Fruit fly (Drosophila melanogaster) whole organism, embryonic: ENCODE data around the gene CG5172.

ENCODE experiments used
- CG11696 ChIP-seq: fragments of 200-800 bp; sonication (Bioruptor generic); IDR thresholded peaks from 2 replicates; pipeline ENCODE4 v1.3.6; 2022; ENCODE audit warnings: missing biosample characterization, missing genetic modification characterization
- CG12219 ChIP-seq: fragments of 200-800 bp; sonication (Bioruptor generic); optimal IDR thresholded peaks from 3 replicates; lab custom pipeline; 2018; ENCODE audit warnings: missing biosample characterization, mild to moderate bottlenecking, missing genetic modification characterization
- CG1233 ChIP-seq: fragments of 200-800 bp; sonication (Bioruptor generic); optimal IDR thresholded peaks from 4 replicates; lab custom pipeline; 2018; ENCODE audit warnings: missing biosample characterization, mild to moderate bottlenecking, missing genetic modification characterization
- CG12744 ChIP-seq: fragments of 200-800 bp; sonication (Bioruptor generic); optimal IDR thresholded peaks from 2 replicates; lab custom pipeline; 2016; ENCODE audit warnings: missing biosample characterization, missing genetic modification characterization
- CG13123 ChIP-seq: fragments of 200-800 bp; sonication (Bioruptor generic); optimal IDR thresholded peaks from 2 replicates; lab custom pipeline; 2016; ENCODE audit warnings: missing biosample characterization, missing genetic modification characterization
- CG15269 ChIP-seq: fragments of 200-800 bp; sonication (Bioruptor generic); optimal IDR thresholded peaks from 2 replicates; lab custom pipeline; 2018; ENCODE audit warnings: missing biosample characterization, mild to moderate bottlenecking, missing genetic modification characterization, moderate library complexity
- CG16863 ChIP-seq: fragments of 200-800 bp; sonication (Bioruptor generic); optimal IDR thresholded peaks from 3 replicates; lab custom pipeline; 2016; ENCODE audit warnings: missing biosample characterization, missing genetic modification characterization
- CG17568 ChIP-seq: fragments of 200-800 bp; sonication (Bioruptor generic); optimal IDR thresholded peaks from 2 replicates; lab custom pipeline; 2018; ENCODE audit warnings: missing biosample characterization, mild to moderate bottlenecking, missing genetic modification characterization, moderate library complexity
- CG30403 ChIP-seq: fragments of 200-800 bp; sonication (Bioruptor generic); optimal IDR thresholded peaks from 3 replicates; lab custom pipeline; 2016; ENCODE audit warnings: missing biosample characterization, missing genetic modification characterization
- CG3281 ChIP-seq: fragments of 200-800 bp; sonication (Bioruptor generic); optimal IDR thresholded peaks from 3 replicates; lab custom pipeline; 2017; ENCODE audit warnings: missing biosample characterization, mild to moderate bottlenecking, missing genetic modification characterization
- CG33213 ChIP-seq: fragments of 200-800 bp; sonication (Bioruptor generic); optimal IDR thresholded peaks from 3 replicates; lab custom pipeline; 2016; ENCODE audit warnings: missing biosample characterization, missing genetic modification characterization
- CG4730 ChIP-seq: fragments of 200-800 bp; sonication (Bioruptor generic); IDR thresholded peaks from 2 replicates; pipeline ENCODE4 v1.3.6; 2022; ENCODE audit warnings: missing biosample characterization, missing genetic modification characterization
- CG4820 ChIP-seq: fragments of 200-800 bp; sonication (Bioruptor generic); optimal IDR thresholded peaks from 3 replicates; lab custom pipeline; 2016; ENCODE audit warnings: missing biosample characterization, missing genetic modification characterization
- CG4854 ChIP-seq: fragments of 200-800 bp; sonication (Bioruptor generic); optimal IDR thresholded peaks from 2 replicates; lab custom pipeline; 2016; ENCODE audit warnings: missing biosample characterization, missing genetic modification characterization, inconsistent platforms
- CG7271 ChIP-seq: fragments of 200-800 bp; sonication (Bioruptor generic); optimal IDR thresholded peaks from 2 replicates; lab custom pipeline; 2018; ENCODE audit warnings: missing biosample characterization, mild to moderate bottlenecking, missing genetic modification characterization, moderate library complexity
- CG7556 ChIP-seq: fragments of 200-800 bp; sonication (Bioruptor generic); optimal IDR thresholded peaks from 2 replicates; lab custom pipeline; 2017; ENCODE audit warnings: missing biosample characterization, mild to moderate bottlenecking, missing genetic modification characterization
- CG7745 ChIP-seq: fragments of 200-800 bp; sonication (Bioruptor generic); optimal IDR thresholded peaks from 2 replicates; lab custom pipeline; 2018; ENCODE audit warnings: missing biosample characterization, mild to moderate bottlenecking, missing genetic modification characterization, moderate library complexity
- CG8089 ChIP-seq: fragments of 200-800 bp; sonication (Bioruptor generic); optimal IDR thresholded peaks from 3 replicates; lab custom pipeline; 2016; ENCODE audit warnings: missing biosample characterization, missing genetic modification characterization
- CG8290 ChIP-seq, 3 experiments: fragments of 200-800 bp; sonication (Bioruptor generic); optimal IDR thresholded peaks; 2 replicates each; lab custom pipeline; 2016 to 2019; ENCODE audit warnings: missing biosample characterization in 3 of 3, missing genetic modification characterization in 3 of 3, mild to moderate bottlenecking in 2 of 3, moderate library complexity in 1 of 3
- CG8388 ChIP-seq: fragments of 200-800 bp; sonication (Bioruptor generic); optimal IDR thresholded peaks from 2 replicates; lab custom pipeline; 2019; ENCODE audit warnings: missing biosample characterization, mild to moderate bottlenecking, missing genetic modification characterization, moderate library complexity
- CG8924 ChIP-seq: fragments of 200-800 bp; optimal IDR thresholded peaks from 3 replicates; lab custom pipeline; 2019; ENCODE audit warnings: missing biosample characterization, mild to moderate bottlenecking, missing genetic modification characterization, moderate library complexity
- CG9727 ChIP-seq: fragments of 200-800 bp; sonication (Bioruptor generic); optimal IDR thresholded peaks from 3 replicates; lab custom pipeline; 2017; ENCODE audit warnings: missing biosample characterization, mild to moderate bottlenecking, missing genetic modification characterization
- HHEX ChIP-seq: fragments of 200-800 bp; sonication (Bioruptor generic); optimal IDR thresholded peaks from 3 replicates; lab custom pipeline; 2017; ENCODE audit warnings: missing biosample characterization, mild to moderate bottlenecking, missing genetic modification characterization, missing genetic modification reagents
- HLH54F ChIP-seq: fragments of 200-800 bp; sonication (Bioruptor generic); optimal IDR thresholded peaks from 3 replicates; lab custom pipeline; 2016; ENCODE audit warnings: missing biosample characterization, missing genetic modification characterization
- Kr ChIP-seq: fragments of 200-800 bp; sonication (Bioruptor generic); optimal IDR thresholded peaks from 2 replicates; lab custom pipeline; 2017; ENCODE audit warnings: missing biosample characterization, mild to moderate bottlenecking, missing genetic modification characterization
- Meics ChIP-seq: fragments of 200-800 bp; sonication (Bioruptor generic); optimal IDR thresholded peaks from 2 replicates; lab custom pipeline; 2017; ENCODE audit warnings: missing biosample characterization, mild to moderate bottlenecking, missing genetic modification characterization
- Mrtf ChIP-seq: fragments of 200-800 bp; sonication (Bioruptor generic); IDR thresholded peaks from 3 replicates; pipeline ENCODE4 v1.3.6; 2022; ENCODE audit warnings: missing biosample characterization, missing genetic modification characterization
- Nf-YB ChIP-seq: fragments of 200-800 bp; sonication (Bioruptor generic); optimal IDR thresholded peaks from 3 replicates; lab custom pipeline; 2019; ENCODE audit warnings: missing biosample characterization, mild to moderate bottlenecking, missing genetic modification characterization, moderate library complexity
- Rfx ChIP-seq: fragments of 200-800 bp; sonication (Bioruptor generic); IDR thresholded peaks from 2 replicates; pipeline ENCODE4 v1.3.6; 2022; ENCODE audit warnings: missing biosample characterization, missing genetic modification characterization
- Sry-β ChIP-seq: fragments of 200-800 bp; sonication (Bioruptor generic); optimal IDR thresholded peaks from 2 replicates; lab custom pipeline; 2018; ENCODE audit warnings: missing biosample characterization, mild to moderate bottlenecking, missing genetic modification characterization, moderate library complexity
- Tbp ChIP-seq: fragments of >200 bp; optimal IDR thresholded peaks from 2 replicates; lab custom pipeline; 2018; ENCODE audit warnings: missing biosample characterization, missing genetic modification characterization
- ato ChIP-seq: fragments of 200-800 bp; sonication (Bioruptor generic); IDR thresholded peaks from 2 replicates; pipeline ENCODE4 v1.3.6; 2022; ENCODE audit warnings: missing biosample characterization, missing genetic modification characterization; ENCODE audit not compliant: partially characterized antibody
- br ChIP-seq: fragments of >200 bp; optimal IDR thresholded peaks from 2 replicates; lab custom pipeline; 2017
- cas ChIP-seq: fragments of 200-800 bp; sonication (Bioruptor generic); IDR thresholded peaks from 2 replicates; pipeline ENCODE4 v1.3.6; 2022; ENCODE audit warnings: missing biosample characterization, missing genetic modification characterization
- cg ChIP-seq: fragments of 200-800 bp; sonication (Bioruptor generic); optimal IDR thresholded peaks from 3 replicates; lab custom pipeline; 2019; ENCODE audit warnings: missing biosample characterization, mild to moderate bottlenecking, missing genetic modification characterization, moderate library complexity
- da ChIP-seq: fragments of 200-800 bp; sonication (Bioruptor generic); optimal IDR thresholded peaks from 2 replicates; lab custom pipeline; 2016; ENCODE audit warnings: missing biosample characterization, missing genetic modification characterization
- en ChIP-seq: fragments of 200-800 bp; sonication (Bioruptor generic); optimal IDR thresholded peaks from 2 replicates; lab custom pipeline; 2016; ENCODE audit warnings: missing biosample characterization, missing genetic modification characterization
- eve ChIP-seq, 2 experiments: fragments of >200 bp; optimal IDR thresholded peaks; 2 replicates each; lab custom pipeline; 2017; ENCODE audit warnings: missing biosample characterization in 2 of 2, missing genetic modification characterization in 2 of 2
- fd3F ChIP-seq: fragments of 200-800 bp; sonication (Bioruptor generic); optimal IDR thresholded peaks from 2 replicates; lab custom pipeline; 2018; ENCODE audit warnings: missing biosample characterization, mild to moderate bottlenecking, missing genetic modification characterization, moderate library complexity
- gfzf ChIP-seq: fragments of 200-800 bp; sonication (Bioruptor generic); optimal IDR thresholded peaks from 2 replicates; lab custom pipeline; 2016; ENCODE audit warnings: missing biosample characterization, mild to moderate bottlenecking, missing genetic modification characterization, moderate library complexity
- ham ChIP-seq: fragments of 200-800 bp; sonication (Bioruptor generic); IDR thresholded peaks from 2 replicates; pipeline ENCODE4 v1.3.6; 2022; ENCODE audit warnings: missing biosample characterization, missing genetic modification characterization
- lab ChIP-seq: fragments of 200-800 bp; sonication (Bioruptor generic); optimal IDR thresholded peaks from 3 replicates; lab custom pipeline; 2017; ENCODE audit warnings: missing biosample characterization, missing genetic modification characterization, mild to moderate bottlenecking, moderate library complexity, missing genetic modification reagents
- lov ChIP-seq, 2 experiments: fragments of 200-800 bp in 1 of 2; fragments of >200 bp in 1 of 2; sonication (Bioruptor generic) in 1 of 2; IDR thresholded peaks in 1 of 2; optimal IDR thresholded peaks in 1 of 2; 2 replicates in 1 of 2; 3 replicates in 1 of 2; pipeline versions ENCODE4 v1.3.6 to Lab custom; 2017 to 2022; ENCODE audit warnings: missing biosample characterization in 1 of 2, missing genetic modification characterization in 1 of 2
- nerfin-2 ChIP-seq: fragments of 200-800 bp; sonication (Bioruptor generic); IDR thresholded peaks from 2 replicates; pipeline ENCODE4 v1.3.6; 2022; ENCODE audit warnings: missing biosample characterization, missing genetic modification characterization; ENCODE audit not compliant: partially characterized antibody
- salm ChIP-seq: fragments of 200-800 bp; sonication (Bioruptor generic); optimal IDR thresholded peaks from 2 replicates; lab custom pipeline; 2018; ENCODE audit warnings: missing biosample characterization, mild to moderate bottlenecking, missing genetic modification characterization
- seq ChIP-seq: fragments of 200-800 bp; sonication (Bioruptor generic); IDR thresholded peaks from 2 replicates; pipeline ENCODE4 v1.3.6; 2022; ENCODE audit warnings: missing biosample characterization, missing genetic modification characterization
- sisA ChIP-seq: fragments of 200-800 bp; sonication (Bioruptor generic); IDR thresholded peaks from 2 replicates; pipeline ENCODE4 v1.3.6; 2022; ENCODE audit warnings: missing biosample characterization, missing genetic modification characterization
- stwl ChIP-seq: fragments of 200-800 bp; sonication (Bioruptor generic); optimal IDR thresholded peaks from 3 replicates; lab custom pipeline; 2018; ENCODE audit warnings: missing biosample characterization, mild to moderate bottlenecking, missing genetic modification characterization, moderate library complexity
- tx ChIP-seq: fragments of 200-800 bp; sonication (Bioruptor generic); optimal IDR thresholded peaks from 2 replicates; lab custom pipeline; 2016; ENCODE audit warnings: missing biosample characterization, missing genetic modification characterization
- zen2 ChIP-seq: fragments of 200-800 bp; sonication (Bioruptor generic); IDR thresholded peaks from 3 replicates; pipeline ENCODE4 v1.3.6; 2022; ENCODE audit warnings: missing biosample characterization, missing genetic modification characterization; ENCODE audit not compliant: partially characterized antibody

The CG5172 gene

DNA sequence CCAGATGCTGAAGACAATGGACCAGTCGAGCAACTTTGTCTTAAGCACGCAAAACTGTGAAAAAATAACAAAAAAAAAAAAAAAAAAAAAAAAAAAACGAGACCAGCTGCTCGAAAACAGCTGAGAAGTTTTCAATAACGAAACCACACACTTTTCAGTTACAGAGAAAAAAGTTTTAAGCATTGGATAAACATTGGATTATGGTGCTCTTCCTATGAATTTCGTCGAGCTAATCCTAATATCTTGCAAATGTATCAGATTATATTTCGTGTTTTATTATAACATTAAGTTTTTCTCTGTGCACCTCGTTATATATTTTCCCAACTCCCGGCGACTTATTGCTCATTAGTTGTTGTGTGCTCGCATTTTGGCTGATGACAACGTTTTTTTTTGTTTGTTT lies 44.7 kb upstream of the CG5172 start (continued):
- TF ChIP-seq Mrtf (GFP tag; lab: Robert Waterston, UW), result peak; percentile 67; the same call in 2 of the 3 replicates
- TF ChIP-seq Meics (GFP tag; lab: Kevin White, UChicago), result peak; percentile 58
- no peak for TF ChIP-seq br (lab: Kevin White, UChicago)
- no peak for TF ChIP-seq ham (GFP tag; lab: Robert Waterston, UW)
- no peak for TF ChIP-seq da
- peak; percentile 68 for TF ChIP-seq sisA (GFP tag; lab: Robert Waterston, UW)
- TF ChIP-seq CG11696 (GFP tag; lab: Robert Waterston, UW), result 0 out of 2 replicates have a peak, but pooled peaks have one; percentile 29
- TF ChIP-seq CG8924 (tag; lab: Kevin White, UChicago), result peak; percentile 32
- TF ChIP-seq Nf-YB, result no peak
- TF ChIP-seq salm (tag; lab: Kevin White, UChicago), result no peak
- TF ChIP-seq CG13123 (GFP tag; lab: Kevin White, UChicago), result peak; percentile 9
- peak; percentile 25 for TF ChIP-seq CG16863 (GFP tag; lab: Kevin White, UChicago)
- TF ChIP-seq Sry-β, result no peak
- no peak for TF ChIP-seq Kr (GFP tag; lab: Kevin White, UChicago)
- TF ChIP-seq en (GFP tag; lab: Kevin White, UChicago), result peak; percentile 37
- peak; percentile 24 for TF ChIP-seq CG12219 (GFP tag; lab: Kevin White, UChicago)
- peak; percentile 10 for TF ChIP-seq fd3F (GFP tag; lab: Kevin White, UChicago)
- TF ChIP-seq CG3281 (GFP tag; lab: Kevin White, UChicago), result peak; percentile 27
- peak; percentile 73 for TF ChIP-seq lab (GFP tag; lab: Kevin White, UChicago)
- peak; percentile 32 for TF ChIP-seq CG4820 (GFP tag; lab: Kevin White, UChicago)
- peak; percentile 13 for TF ChIP-seq CG9727 (GFP tag; lab: Kevin White, UChicago)
- TF ChIP-seq CG17568, result no peak
- TF ChIP-seq CG7745 (tag; lab: Kevin White, UChicago), result no peak
- peak in 1 of 2 experiments; percentile 47 for TF ChIP-seq eve (GFP tag; optimal IDR thresholded peaks at IDR 0.05; lab: Kevin White, UChicago)
- no peak for TF ChIP-seq cg (GFP tag; lab: Kevin White, UChicago)
- TF ChIP-seq HLH54F (GFP tag; lab: Kevin White, UChicago), result peak; percentile 34
- no peak for TF ChIP-seq Tbp
- no peak for TF ChIP-seq nerfin-2 (GFP tag; lab: Robert Waterston, UW)
- peak; percentile 39; the same call in 1 of the 2 replicates for TF ChIP-seq cas
- no peak for TF ChIP-seq stwl (tag; lab: Kevin White, UChicago)
- peak; percentile 36 for TF ChIP-seq CG12744 (GFP tag; lab: Kevin White, UChicago)
- TF ChIP-seq CG33213 (GFP tag; lab: Kevin White, UChicago), result peak; percentile 9
- TF ChIP-seq zen2, result no peak
- peak; percentile 85 for TF ChIP-seq CG15269 (tag; lab: Kevin White, UChicago)
- peak; percentile 6 for TF ChIP-seq tx (GFP tag; lab: Kevin White, UChicago)
- no peak for TF ChIP-seq CG4854 (GFP tag; lab: Kevin White, UChicago)
- TF ChIP-seq seq (GFP tag; lab: Robert Waterston, UW), result peak; percentile 16; the same call in 1 of the 2 replicates
- no peak for TF ChIP-seq gfzf (GFP tag; lab: Kevin White, UChicago)
- no peak for TF ChIP-seq CG7271 (tag; lab: Kevin White, UChicago)
- TF ChIP-seq CG30403 (GFP tag; lab: Kevin White, UChicago), result peak; percentile 37
- TF ChIP-seq CG8388 (GFP tag; lab: Kevin White, UChicago), result peak; percentile 26
- peak; percentile 31; the same call in 1 of the 2 replicates for TF ChIP-seq CG4730 (GFP tag; lab: Robert Waterston, UW)
- no peak for TF ChIP-seq CG8290 (GFP tag; optimal IDR thresholded peaks at IDR 0.05; lab: Kevin White, UChicago)
- TF ChIP-seq CG8290 (tag; optimal IDR thresholded peaks at IDR 0.05; lab: Kevin White, UChicago), result peak in 1 of 2 experiments; percentile 47
- no peak for TF ChIP-seq lov (optimal IDR thresholded peaks at IDR 0.05; lab: Kevin White, UChicago)
- peak; percentile 42; the same call in 1 of the 3 replicates for TF ChIP-seq lov (GFP tag; IDR thresholded peaks at IDR 0.05; lab: Robert Waterston, UW)
- no peak for TF ChIP-seq ato (GFP tag; lab: Robert Waterston, UW)
- TF ChIP-seq CG7556 (GFP tag; lab: Kevin White, UChicago), result peak; percentile 46
- TF ChIP-seq HHEX (GFP tag; lab: Kevin White, UChicago), result peak; percentile 36
- peak; percentile 43 for TF ChIP-seq CG1233 (GFP tag; lab: Kevin White, UChicago)
- TF ChIP-seq Rfx (GFP tag; lab: Robert Waterston, UW), result peak; percentile 79
- peak; percentile 26 for TF ChIP-seq CG8089
